Worm (Caenorhabditis elegans) whole organism, L3 larva: ENCODE data around the gene zipt-17.

Experiments
- aly-2 ChIP-seq: fragments of 150-350 bp; optimal IDR thresholded peaks from 2 replicates; lab custom pipeline; 2014; ENCODE audit warnings: missing biosample characterization, missing genetic modification characterization
- ama-1 ChIP-seq: fragments of 150-350 bp; optimal IDR thresholded peaks from 2 replicates; lab custom pipeline; 2018
- ceh-16 ChIP-seq: sonication (generic microtip); optimal IDR thresholded peaks from 2 replicates; lab custom pipeline; 2017; ENCODE audit warnings: missing biosample characterization, missing genetic modification characterization
- ceh-82 ChIP-seq: fragments of 150-350 bp; optimal IDR thresholded peaks from 2 replicates; lab custom pipeline; 2014; ENCODE audit warnings: missing biosample characterization, missing genetic modification characterization
- ceh-9 ChIP-seq: sonication (generic microtip); optimal IDR thresholded peaks from 2 replicates; lab custom pipeline; 2018; ENCODE audit warnings: missing biosample characterization, missing genetic modification characterization
- daf-12 ChIP-seq: fragments of 150-350 bp; optimal IDR thresholded peaks from 2 replicates; lab custom pipeline; 2014; ENCODE audit warnings: missing biosample characterization, missing genetic modification reagents, missing genetic modification characterization
- egl-27 ChIP-seq: sonication (generic microtip); optimal IDR thresholded peaks from 4 replicates; lab custom pipeline; 2017; ENCODE audit warnings: missing biosample characterization, missing genetic modification reagents, missing genetic modification characterization
- egl-5 ChIP-seq: fragments of 150-350 bp; optimal IDR thresholded peaks from 2 replicates; lab custom pipeline; 2017; ENCODE audit warnings: missing biosample characterization, missing genetic modification reagents, missing genetic modification characterization, inconsistent platforms
- elt-1 ChIP-seq: fragments of 150-350 bp; optimal IDR thresholded peaks from 2 replicates; lab custom pipeline; 2014; ENCODE audit warnings: missing biosample characterization, missing genetic modification characterization
- elt-2 ChIP-seq: sonication (generic microtip); optimal IDR thresholded peaks from 2 replicates; lab custom pipeline; 2016; ENCODE audit warnings: missing genetic modification reagents, mild to moderate bottlenecking, missing genetic modification characterization, missing compliant biosample characterization
- elt-3 ChIP-seq, 3 experiments: fragments of 150-350 bp in 1 of 3; sonication (generic microtip) in 2 of 3; optimal IDR thresholded peaks; 2 replicates in 2 of 3; 4 replicates in 1 of 3; lab custom pipeline; 2014 to 2017; ENCODE audit warnings: missing biosample characterization in 3 of 3, missing genetic modification characterization in 3 of 3
- eor-1 ChIP-seq, 2 experiments: fragments of 150-350 bp; optimal IDR thresholded peaks; 2 replicates each; lab custom pipeline; 2014 to 2018; ENCODE audit warnings: missing biosample characterization in 2 of 2, missing genetic modification characterization in 2 of 2
- fkh-10 ChIP-seq: sonication (generic microtip); optimal IDR thresholded peaks from 2 replicates; lab custom pipeline; 2017; ENCODE audit warnings: missing biosample characterization, missing genetic modification reagents, missing genetic modification characterization
- fos-1 ChIP-seq: fragments of 150-350 bp; optimal IDR thresholded peaks from 2 replicates; lab custom pipeline; 2014; ENCODE audit warnings: missing biosample characterization, missing genetic modification characterization
- lin-39 ChIP-seq: fragments of 150-350 bp; optimal IDR thresholded peaks from 2 replicates; lab custom pipeline; 2018; ENCODE audit warnings: missing biosample characterization, missing genetic modification reagents, missing genetic modification characterization
- lsy-12 ChIP-seq: sonication (generic microtip); optimal IDR thresholded peaks from 2 replicates; lab custom pipeline; 2016; ENCODE audit warnings: mild to moderate bottlenecking, missing genetic modification characterization, missing compliant biosample characterization
- mdl-1 ChIP-seq: fragments of 150-350 bp; optimal IDR thresholded peaks from 2 replicates; lab custom pipeline; 2014; ENCODE audit warnings: missing biosample characterization, missing genetic modification characterization
- nfya-1 ChIP-seq: sonication (generic microtip); optimal IDR thresholded peaks from 2 replicates; lab custom pipeline; 2017; ENCODE audit warnings: missing genetic modification characterization, mild to moderate bottlenecking, missing compliant biosample characterization, antibody characterized with exemption, moderate library complexity; ENCODE audit not compliant: insufficient read depth
- nhr-11 ChIP-seq: fragments of 150-350 bp; optimal IDR thresholded peaks from 2 replicates; lab custom pipeline; 2014; ENCODE audit warnings: missing biosample characterization, missing genetic modification characterization
- nhr-12 ChIP-seq: fragments of 150-350 bp; optimal IDR thresholded peaks from 2 replicates; lab custom pipeline; 2014; ENCODE audit warnings: missing biosample characterization, missing genetic modification characterization
- nhr-237 ChIP-seq: fragments of 150-350 bp; optimal IDR thresholded peaks from 2 replicates; lab custom pipeline; 2014; ENCODE audit warnings: missing biosample characterization, missing genetic modification characterization
- nhr-25 ChIP-seq: sonication (generic microtip); optimal IDR thresholded peaks from 2 replicates; lab custom pipeline; 2017; ENCODE audit warnings: missing biosample characterization, missing genetic modification characterization
- nhr-28 ChIP-seq: fragments of 150-350 bp; optimal IDR thresholded peaks from 2 replicates; lab custom pipeline; 2014; ENCODE audit warnings: missing biosample characterization, missing genetic modification characterization
- nhr-43 ChIP-seq: sonication (generic microtip); optimal IDR thresholded peaks from 2 replicates; lab custom pipeline; 2016; ENCODE audit warnings: mild to moderate bottlenecking, missing genetic modification characterization, missing compliant biosample characterization; ENCODE audit not compliant: poor library complexity, severe bottlenecking
- nhr-67 ChIP-seq: fragments of 150-350 bp; optimal IDR thresholded peaks from 2 replicates; lab custom pipeline; 2014; ENCODE audit warnings: missing biosample characterization, missing genetic modification characterization
- nhr-76 ChIP-seq: fragments of 150-350 bp; sonication (generic microtip); optimal IDR thresholded peaks from 5 replicates; lab custom pipeline; 2014; ENCODE audit warnings: missing biosample characterization, missing genetic modification characterization
- nhr-77 ChIP-seq: fragments of 150-350 bp; optimal IDR thresholded peaks from 2 replicates; lab custom pipeline; 2014; ENCODE audit warnings: missing biosample characterization, missing genetic modification characterization
- pha-4 ChIP-seq: fragments of 150-350 bp; optimal IDR thresholded peaks from 2 replicates; lab custom pipeline; 2014; ENCODE audit warnings: missing biosample characterization, missing genetic modification reagents, missing genetic modification characterization
- pqm-1 ChIP-seq: fragments of 150-350 bp; optimal IDR thresholded peaks from 2 replicates; lab custom pipeline; 2017; ENCODE audit warnings: missing biosample characterization, missing genetic modification characterization, inconsistent platforms
- snpc-4 ChIP-seq: fragments of 150-350 bp; optimal IDR thresholded peaks from 2 replicates; lab custom pipeline; 2014; ENCODE audit warnings: missing biosample characterization, missing genetic modification characterization
- tbx-2 ChIP-seq: sonication (generic microtip); optimal IDR thresholded peaks from 2 replicates; lab custom pipeline; 2016; ENCODE audit warnings: mild to moderate bottlenecking, missing genetic modification characterization, missing compliant biosample characterization
- ztf-11 ChIP-seq: fragments of 150-350 bp; optimal IDR thresholded peaks from 2 replicates; lab custom pipeline; 2014; ENCODE audit warnings: missing biosample characterization, missing genetic modification characterization

Gene zipt-17

ce11 chrIV:17380061-17380680 is 13.0 kb upstream of the zipt-17 start, which contains the start of the genes C30H6.9 and dlat-2 (continued):
- TF ChIP-seq nhr-43 (tag; lab: Kevin White, UChicago) (no peak), egl-5 (tag; lab: Kevin White, UChicago) (no peak), egl-27 (tag; lab: Kevin White, UChicago) (no peak), elt-1 (tag; lab: Kevin White, UChicago) (no peak), snpc-4 (peak; percentile 43), nhr-67 (tag; lab: Kevin White, UChicago) (no peak)

DNA sequence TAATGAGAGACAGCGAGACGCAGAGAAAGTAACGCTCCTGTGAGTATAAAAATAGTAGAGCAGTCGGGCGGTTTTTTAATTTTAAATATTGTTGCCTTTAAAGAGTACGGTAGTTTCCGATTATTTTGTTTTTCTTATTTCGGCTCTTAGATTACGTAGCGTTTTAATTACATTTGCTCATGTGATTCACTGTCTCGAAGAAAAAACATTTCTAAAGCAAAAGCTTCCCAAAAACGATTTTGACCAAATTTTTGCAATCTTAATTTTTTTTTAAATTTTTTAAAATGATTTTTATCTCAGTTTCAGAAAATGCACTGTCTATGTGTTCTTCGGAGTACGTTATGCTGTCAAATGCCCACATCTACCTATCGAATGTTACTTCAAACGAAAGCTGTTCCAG is 8.9 kb upstream of the zipt-17 start, which contains the start of gene haf-1:
TSS of gene haf-1 (plus strand) at position 301 of the 400 bp plus-strand sequence.
- no peak for TF ChIP-seq snpc-4
- TF ChIP-seq egl-27 (tag; lab: Kevin White, UChicago): no peak
- TF ChIP-seq pha-4 (tag; lab: Kevin White, UChicago): peak; percentile 43
- peak; percentile 45 for TF ChIP-seq pqm-1
- TF ChIP-seq, all 47 proteins: peak for 2

DNA sequence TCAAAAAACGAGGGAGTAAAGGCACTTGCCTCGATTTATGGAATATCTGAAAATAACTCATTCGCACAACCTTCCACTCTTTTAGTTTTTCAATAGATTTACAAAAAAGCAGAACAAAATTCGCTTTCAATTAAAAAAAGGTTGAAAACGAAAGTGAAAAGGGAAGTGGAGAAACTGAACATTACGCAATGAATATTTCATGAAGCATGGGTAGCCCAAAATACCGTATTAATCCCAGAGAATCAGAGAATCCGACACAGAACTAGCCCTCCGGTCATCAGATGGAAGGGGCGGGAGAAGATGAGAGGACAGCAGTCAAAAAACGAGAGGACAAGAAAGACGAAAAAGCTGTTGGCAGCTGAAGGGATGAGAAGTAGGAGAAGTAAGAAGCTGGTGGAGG is 4.3 kb upstream of the zipt-17 start, which contains the start of gene C30H6.5:
TSS of gene C30H6.5 (plus strand) at position 301 of the 400 bp plus-strand sequence.
- TF ChIP-seq ceh-9 (no peak), elt-3 (tag; optimal IDR thresholded peaks at IDR 0.05; lab: Kevin White, UChicago) (no peak), nhr-76 (no peak), nhr-77 (no peak), nfya-1 (tag; lab: Kevin White, UChicago) (no peak), nhr-28 (no peak), fkh-10 (GFP tag; lab: Kevin White, UChicago) (no peak), lsy-12 (no peak)

ce11 chrIV:17368292-17368691 is 1.1 kb upstream of the zipt-17 start, which contains the start of gene trh-1:
Gene trh-1, plus strand, starts transcription at chrIV:17368592.
- TF ChIP-seq mdl-1 (tag; lab: Kevin White, UChicago): no peak
- no peak for TF ChIP-seq nfya-1 (tag; lab: Kevin White, UChicago)
- no peak for TF ChIP-seq nhr-77
- no peak for TF ChIP-seq ceh-16 (tag; lab: Kevin White, UChicago)
- no peak for TF ChIP-seq ama-1 (lab: Kevin White, UChicago)
- TF ChIP-seq nhr-12 (tag; lab: Kevin White, UChicago): no peak
- TF ChIP-seq tbx-2: no peak
- no peak for TF ChIP-seq aly-2 (tag; lab: Kevin White, UChicago)
- TF ChIP-seq fkh-10 (GFP tag; lab: Kevin White, UChicago): no peak
- no peak for TF ChIP-seq ztf-11 (tag; lab: Kevin White, UChicago)
- TF ChIP-seq fos-1 (tag; lab: Kevin White, UChicago): no peak
- TF ChIP-seq nhr-237 (tag; lab: Kevin White, UChicago): no peak
- no peak for TF ChIP-seq ceh-82
- no peak for TF ChIP-seq nhr-11 (tag; lab: Kevin White, UChicago)

DNA sequence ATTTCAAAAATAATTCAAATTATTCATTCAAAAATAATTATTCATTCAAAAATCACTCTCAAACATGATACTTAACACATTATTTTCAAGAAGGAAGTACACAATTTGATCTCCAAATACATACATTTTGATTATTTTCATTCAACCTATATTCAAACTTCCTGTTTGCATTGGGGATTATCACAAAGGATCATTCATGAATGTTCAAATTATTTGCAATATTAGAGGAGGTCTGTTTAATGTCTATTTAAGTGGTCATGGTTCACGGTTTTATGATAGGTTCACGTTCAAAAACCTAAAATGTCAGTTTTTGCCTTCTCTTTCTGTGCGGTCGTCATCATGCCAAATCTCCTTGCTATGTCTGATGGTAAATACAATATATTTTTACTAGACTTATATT is 6.1 kb downstream of the zipt-17 start, which contains the start of gene clec-202:
TSS of gene clec-202 (plus strand) at position 301 of the 400 bp plus-strand sequence.
- no peak for TF ChIP-seq elt-2 (tag; lab: Kevin White, UChicago)
- no peak for TF ChIP-seq nhr-25 (tag; lab: Kevin White, UChicago)
- TF ChIP-seq eor-1 (tag; optimal IDR thresholded peaks at IDR 0.05; lab: Kevin White, UChicago): no peak
- no peak for TF ChIP-seq nhr-77

ce11 chrIV:17351586-17351985 is 15.6 kb downstream of the zipt-17 start, which contains the start of gene clec-199:
Gene clec-199, plus strand, starts transcription at chrIV:17351886.
- no peak for TF ChIP-seq lin-39 (tag; lab: Kevin White, UChicago)
- TF ChIP-seq nhr-12 (tag; lab: Kevin White, UChicago): no peak
- TF ChIP-seq lsy-12: no peak
- no peak for TF ChIP-seq nhr-28
- no peak for TF ChIP-seq pha-4 (tag; lab: Kevin White, UChicago)
- no peak for TF ChIP-seq ceh-9
- no peak for TF ChIP-seq daf-12 (tag; lab: Kevin White, UChicago)
- TF ChIP-seq ceh-16 (tag; lab: Kevin White, UChicago): no peak
- TF ChIP-seq, all 47 proteins: peak for 0
